Worm (Caenorhabditis elegans) whole organism, early embryonic: ENCODE results near the gene F44E2.4.

Experiments used
- B0310.2 ChIP-seq: sonication (generic microtip); optimal IDR thresholded peaks from 2 replicates; lab custom pipeline; 2016; ENCODE audit warnings: mild to moderate bottlenecking, missing genetic modification characterization, missing compliant biosample characterization
- F13C5.2 ChIP-seq: sonication (generic microtip); optimal IDR thresholded peaks from 2 replicates; lab custom pipeline; 2017; ENCODE audit warnings: mild to moderate bottlenecking, missing genetic modification characterization, inconsistent platforms, missing compliant biosample characterization
- aly-1 ChIP-seq: sonication (generic microtip); optimal IDR thresholded peaks from 2 replicates; lab custom pipeline; 2016; ENCODE audit warnings: missing genetic modification characterization, missing compliant biosample characterization
- ama-1 ChIP-seq: fragments of 150-350 bp; optimal IDR thresholded peaks from 2 replicates; lab custom pipeline; 2014
- ceh-13 ChIP-seq: fragments of 200-800 bp; sonication (Bioruptor generic); optimal IDR thresholded peaks from 2 replicates; lab custom pipeline; 2018; ENCODE audit warnings: mild to moderate bottlenecking, missing genetic modification characterization, missing compliant biosample characterization
- ceh-36 ChIP-seq: sonication (generic microtip); optimal IDR thresholded peaks from 2 replicates; lab custom pipeline; 2016; ENCODE audit warnings: missing genetic modification characterization, inconsistent platforms, missing compliant biosample characterization
- ets-7 ChIP-seq: sonication (generic microtip); optimal IDR thresholded peaks from 2 replicates; lab custom pipeline; 2016; ENCODE audit warnings: missing genotype, missing genetic modification characterization, missing compliant biosample characterization
- flt-1 ChIP-seq: fragments of 200-800 bp; sonication (Bioruptor generic); IDR thresholded peaks from 2 replicates; pipeline ENCODE4 v1.3.6; 2022; ENCODE audit warnings: missing genetic modification characterization, missing compliant biosample characterization
- hmbx-1 ChIP-seq: sonication (generic microtip); optimal IDR thresholded peaks from 2 replicates; lab custom pipeline; 2016; ENCODE audit warnings: mild to moderate bottlenecking, missing genetic modification characterization, missing compliant biosample characterization
- hmg-4 ChIP-seq: fragments of 200-800 bp; sonication (Bioruptor generic); optimal IDR thresholded peaks from 2 replicates; lab custom pipeline; 2018; ENCODE audit warnings: mild to moderate bottlenecking, missing genetic modification characterization, missing compliant biosample characterization
- hnd-1 ChIP-seq: sonication (generic microtip); optimal IDR thresholded peaks from 2 replicates; lab custom pipeline; 2016; ENCODE audit warnings: missing genetic modification characterization, missing compliant biosample characterization
- pes-1 ChIP-seq: fragments of 200-800 bp; sonication (Bioruptor generic); IDR thresholded peaks from 2 replicates; pipeline ENCODE4 v1.3.6; 2022; ENCODE audit warnings: missing genetic modification reagents, missing genetic modification characterization, missing compliant biosample characterization
- scrt-1 ChIP-seq: fragments of 200-800 bp; sonication (Bioruptor generic); IDR thresholded peaks from 2 replicates; pipeline ENCODE4 v1.3.6; 2022; ENCODE audit warnings: missing genetic modification characterization, missing compliant biosample characterization
- sea-1 ChIP-seq: fragments of 200-800 bp; sonication (Bioruptor generic); conservative IDR thresholded peaks from 2 replicates; pipeline ENCODE4 v1.3.6; 2022; ENCODE audit warnings: missing genetic modification characterization, missing compliant biosample characterization
- tbx-11 ChIP-seq: fragments of 200-800 bp; sonication (Bioruptor generic); IDR thresholded peaks from 2 replicates; pipeline ENCODE4 v1.3.6; 2022; ENCODE audit warnings: missing genetic modification characterization, missing compliant biosample characterization
- tbx-37 ChIP-seq: fragments of 200-800 bp; sonication (Bioruptor generic); conservative IDR thresholded peaks from 2 replicates; pipeline ENCODE4 v1.3.6; 2022; ENCODE audit warnings: missing genetic modification reagents, missing genetic modification characterization, missing compliant biosample characterization
- tra-4 ChIP-seq: sonication (generic microtip); optimal IDR thresholded peaks from 2 replicates; lab custom pipeline; 2017; ENCODE audit warnings: missing genetic modification characterization, missing compliant biosample characterization

The F44E2.4 gene

DNA sequence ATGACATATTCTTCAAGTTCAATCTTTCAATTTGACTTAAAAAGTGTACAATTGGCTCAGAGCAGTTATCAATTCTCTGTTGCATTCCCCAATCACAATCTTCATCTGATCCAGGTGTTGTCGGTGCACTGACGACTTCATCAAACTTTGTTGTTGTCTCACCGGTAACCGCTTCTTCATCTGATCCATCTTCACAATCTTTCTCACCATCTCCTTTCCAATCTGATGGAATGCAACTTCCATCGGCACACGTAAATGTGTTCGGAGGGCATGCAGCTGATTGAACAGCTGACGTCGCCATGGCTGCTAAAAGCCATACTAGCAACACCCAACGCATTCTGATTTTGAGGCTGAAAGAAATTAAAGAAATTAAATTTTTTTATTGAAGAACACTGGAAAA, at the start of gene F44E2.4:
Gene F44E2.4 (minus strand): TSS at position 350 of the 400 bp plus-strand sequence.
- TF ChIP-seq hmg-4, result no peak
- no peak for TF ChIP-seq tbx-37
- no peak for TF ChIP-seq ceh-13 (GFP tag; lab: Kevin White, UChicago)

DNA sequence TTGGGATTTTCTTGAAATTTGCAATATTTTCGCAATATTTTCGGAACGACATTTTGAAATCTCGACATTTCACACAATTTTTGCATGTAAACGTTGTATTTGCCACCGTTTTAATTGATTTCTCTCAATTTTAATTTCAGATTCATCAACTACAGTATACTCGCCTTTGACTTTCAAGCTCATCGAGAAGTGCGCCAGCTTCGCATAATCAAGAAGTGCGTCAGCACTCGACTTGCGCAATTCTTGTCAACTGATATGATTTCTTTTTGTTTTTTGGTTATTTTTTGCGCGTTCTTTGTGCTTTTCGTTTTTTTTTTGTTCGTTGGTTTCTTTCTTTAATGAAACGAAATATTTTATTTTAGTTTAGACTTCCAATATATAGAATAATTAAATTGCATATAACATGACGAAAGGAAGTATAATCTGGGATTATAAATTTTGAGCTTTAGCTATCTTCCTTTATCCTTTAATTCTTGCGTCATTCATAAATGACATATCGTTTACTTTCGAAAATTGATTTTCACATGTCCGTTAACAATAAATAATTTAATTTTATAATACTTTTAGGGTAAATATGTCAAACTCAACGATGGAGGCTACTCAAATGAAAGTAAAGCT, 49.1 kb upstream of the F44E2.4 start, which contains the start of gene famh-136:
Gene famh-136 (plus strand): TSS at position 568 of the 618 bp plus-strand sequence.
- TF ChIP-seq sea-1 (GFP tag; lab: Robert Waterston, UW) (no peak), scrt-1 (GFP tag; lab: Robert Waterston, UW) (peak; percentile 57; the same call in 1 of the 2 replicates), ceh-36 (peak; percentile 12), tbx-11 (GFP tag; lab: Robert Waterston, UW) (0 out of 2 replicates have a peak, but pooled peaks have one; percentile 12), hmg-4 (no peak), ceh-13 (GFP tag; lab: Kevin White, UChicago) (no peak), B0310.2 (tag; lab: Kevin White, UChicago) (no peak), aly-1 (tag; lab: Kevin White, UChicago) (no peak), hnd-1 (tag; lab: Kevin White, UChicago) (no peak), ama-1 (lab: Kevin White, UChicago) (no peak), flt-1 (GFP tag; lab: Robert Waterston, UW) (0 out of 2 replicates have a peak, but pooled peaks have one; percentile 33), F13C5.2 (tag; lab: Kevin White, UChicago) (peak; percentile 79), tra-4 (no peak), hmbx-1 (tag; lab: Kevin White, UChicago) (no peak), pes-1 (GFP tag; lab: Robert Waterston, UW) (peak; percentile 67)

- TF ChIP-seq tbx-37, result no peak
- no peak for TF ChIP-seq hmg-4
- no peak for TF ChIP-seq aly-1 (tag; lab: Kevin White, UChicago)
- TF ChIP-seq hnd-1 (tag; lab: Kevin White, UChicago), result no peak
- no peak for TF ChIP-seq sea-1 (GFP tag; lab: Robert Waterston, UW)
- TF ChIP-seq ama-1 (lab: Kevin White, UChicago), result no peak
- TF ChIP-seq ceh-13 (GFP tag; lab: Kevin White, UChicago), result no peak
- TF ChIP-seq tra-4, result no peak
- no peak for TF ChIP-seq F13C5.2 (tag; lab: Kevin White, UChicago)
- no peak for TF ChIP-seq tbx-11 (GFP tag; lab: Robert Waterston, UW)
Observed at ce11 chrIII:8886309-8886708, 48.1 kb upstream of the F44E2.4 start.

DNA sequence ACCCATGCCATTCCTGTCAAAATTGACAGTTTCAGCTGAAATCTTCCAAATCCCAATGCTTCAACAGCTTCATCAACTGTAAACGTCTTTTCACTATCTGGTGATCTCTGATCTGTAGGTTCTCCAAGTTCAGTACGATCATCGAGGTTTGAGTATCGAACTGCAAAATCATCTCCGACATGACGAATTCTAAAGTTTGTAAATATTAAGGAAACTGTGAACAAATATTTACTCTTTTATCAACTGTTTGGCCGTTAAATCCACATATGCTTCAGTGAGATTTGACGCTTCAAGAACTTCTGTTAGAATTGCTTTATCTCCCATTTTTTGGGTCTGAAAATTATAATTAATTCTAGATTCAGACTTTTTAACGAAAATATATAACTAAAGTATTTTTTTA, 46.9 kb upstream of the F44E2.4 start, which contains the start of gene svop-1:
Gene svop-1 (minus strand): TSS at position 339 of the 400 bp plus-strand sequence.
- TF ChIP-seq hmg-4, result no peak
- TF ChIP-seq ceh-36, result no peak
- TF ChIP-seq B0310.2 (tag; lab: Kevin White, UChicago), result no peak
- TF ChIP-seq hnd-1 (tag; lab: Kevin White, UChicago), result no peak
- no peak for TF ChIP-seq scrt-1 (GFP tag; lab: Robert Waterston, UW)
- no peak for TF ChIP-seq sea-1 (GFP tag; lab: Robert Waterston, UW)
- no peak for TF ChIP-seq F13C5.2 (tag; lab: Kevin White, UChicago)
- TF ChIP-seq ama-1 (lab: Kevin White, UChicago), result no peak
- TF ChIP-seq ceh-13 (GFP tag; lab: Kevin White, UChicago), result no peak
- TF ChIP-seq pes-1 (GFP tag; lab: Robert Waterston, UW), result no peak
- no peak for TF ChIP-seq tra-4
- no peak for TF ChIP-seq tbx-37
- TF ChIP-seq flt-1 (GFP tag; lab: Robert Waterston, UW), result no peak
- no peak for TF ChIP-seq ets-7 (tag; lab: Kevin White, UChicago)
- no peak for TF ChIP-seq hmbx-1 (tag; lab: Kevin White, UChicago)

DNA sequence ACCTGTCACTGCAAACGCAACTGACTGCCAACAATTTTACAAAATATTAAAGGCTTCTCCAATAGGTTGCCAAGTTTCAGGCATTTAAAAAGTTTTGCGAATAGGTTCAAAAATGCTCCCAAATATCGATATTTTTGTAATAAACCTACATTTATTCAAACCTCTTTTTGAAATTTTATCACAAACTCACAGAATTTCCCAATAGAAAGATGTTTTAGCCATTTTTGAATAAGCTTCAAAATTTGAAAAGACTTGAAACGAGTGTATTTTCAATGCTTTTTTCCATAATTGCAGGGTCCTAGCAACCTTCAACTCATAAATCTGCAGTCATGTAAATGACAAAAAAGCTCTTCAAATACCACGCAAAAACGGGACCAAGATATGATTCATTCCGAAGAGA, 44.1 kb upstream of the F44E2.4 start:
- no peak for TF ChIP-seq tbx-11 (GFP tag; lab: Robert Waterston, UW)
- no peak for TF ChIP-seq tra-4
- TF ChIP-seq tbx-37, result no peak
- TF ChIP-seq scrt-1 (GFP tag; lab: Robert Waterston, UW), result no peak
- TF ChIP-seq sea-1 (GFP tag; lab: Robert Waterston, UW), result no peak
- no peak for TF ChIP-seq hmbx-1 (tag; lab: Kevin White, UChicago)
- no peak for TF ChIP-seq B0310.2 (tag; lab: Kevin White, UChicago)
- TF ChIP-seq ceh-13 (GFP tag; lab: Kevin White, UChicago), result no peak
- TF ChIP-seq ets-7 (tag; lab: Kevin White, UChicago), result no peak
- no peak for TF ChIP-seq aly-1 (tag; lab: Kevin White, UChicago)
- no peak for TF ChIP-seq ceh-36
- no peak for TF ChIP-seq flt-1 (GFP tag; lab: Robert Waterston, UW)
- TF ChIP-seq pes-1 (GFP tag; lab: Robert Waterston, UW), result no peak
- no peak for TF ChIP-seq F13C5.2 (tag; lab: Kevin White, UChicago)
- no peak for TF ChIP-seq ama-1 (lab: Kevin White, UChicago)
- no peak for TF ChIP-seq hnd-1 (tag; lab: Kevin White, UChicago)
- TF ChIP-seq hmg-4, result no peak

ce11 chrIII:8878960-8879359, 40.7 kb upstream of the F44E2.4 start:
- TF ChIP-seq tbx-37 (no peak), ceh-36 (no peak), pes-1 (GFP tag; lab: Robert Waterston, UW) (no peak), sea-1 (GFP tag; lab: Robert Waterston, UW) (no peak), flt-1 (GFP tag; lab: Robert Waterston, UW) (no peak)

ce11 chrIII:8877002-8877401, 38.8 kb upstream of the F44E2.4 start, which contains the start of gene K01F9.2:
TSS of gene K01F9.2 (minus strand) at chrIII:8877128.
- TF ChIP-seq ets-7 (tag; lab: Kevin White, UChicago) (no peak), aly-1 (tag; lab: Kevin White, UChicago) (no peak), flt-1 (GFP tag; lab: Robert Waterston, UW) (no peak), hmg-4 (no peak), scrt-1 (GFP tag; lab: Robert Waterston, UW) (no peak), ama-1 (lab: Kevin White, UChicago) (no peak), hmbx-1 (tag; lab: Kevin White, UChicago) (no peak), B0310.2 (tag; lab: Kevin White, UChicago) (no peak), F13C5.2 (tag; lab: Kevin White, UChicago) (no peak), ceh-13 (GFP tag; lab: Kevin White, UChicago) (no peak), tbx-11 (GFP tag; lab: Robert Waterston, UW) (no peak), sea-1 (GFP tag; lab: Robert Waterston, UW) (no peak), tbx-37 (no peak), hnd-1 (tag; lab: Kevin White, UChicago) (no peak), pes-1 (GFP tag; lab: Robert Waterston, UW) (no peak), tra-4 (no peak), ceh-36 (no peak)
